Worm (Caenorhabditis elegans) whole organism, midembryonic: Measurements from ENCODE around the gene D1086.18.
"Not testable (repeated sequence)": the region's sequence is repeated elsewhere in the genome, so short reads cannot be mapped to it uniquely, and the experiment has no call there.

Experiments
- T22C8.4 ChIP-seq: fragments of 200-800 bp; sonication (Bioruptor generic); IDR thresholded peaks from 2 replicates; pipeline ENCODE4 v1.3.6; 2022; ENCODE audit warnings: missing genetic modification characterization, missing compliant biosample characterization
- flt-1 ChIP-seq: fragments of 200-800 bp; sonication (Bioruptor generic); IDR thresholded peaks from 2 replicates; pipeline ENCODE4 v1.3.6; 2022; ENCODE audit warnings: missing genetic modification characterization, missing compliant biosample characterization
- klf-2 ChIP-seq: fragments of 200-800 bp; sonication (Bioruptor generic); conservative IDR thresholded peaks from 2 replicates; pipeline ENCODE4 v1.3.6; 2022; ENCODE audit warnings: missing genetic modification reagents, missing genetic modification characterization, missing compliant biosample characterization
- ref-1 ChIP-seq: fragments of 200-800 bp; sonication (Bioruptor generic); conservative IDR thresholded peaks from 2 replicates; pipeline ENCODE4 v1.3.6; 2022; ENCODE audit warnings: missing genetic modification reagents, missing genetic modification characterization, missing compliant biosample characterization

- TF ChIP-seq klf-2, T22C8.4, ref-1, flt-1 (GFP tag; lab: Robert Waterston, UW): not testable (repeated sequence)
These were observed 36.4 kb upstream of the D1086.18 start, which contains the start of gene F58D12.1 for ce11 chrV:14049274-14049673.
